Fruit fly (Drosophila melanogaster) whole organism, embryonic: ENCODE measurements around the gene Arp8.

Experiments
- Asciz ChIP-seq: fragments of 200-800 bp; sonication (Bioruptor generic); optimal IDR thresholded peaks from 2 replicates; lab custom pipeline; 2017; ENCODE audit warnings: missing biosample characterization, mild to moderate bottlenecking, missing genetic modification characterization, missing genetic modification reagents
- Blimp-1 ChIP-seq: fragments of 200-800 bp; sonication (Bioruptor generic); optimal IDR thresholded peaks from 3 replicates; lab custom pipeline; 2018; ENCODE audit warnings: missing biosample characterization, missing genetic modification characterization, mild to moderate bottlenecking, moderate library complexity, missing genetic modification reagents
- CG10543 ChIP-seq: fragments of 200-800 bp; sonication (Bioruptor generic); optimal IDR thresholded peaks from 3 replicates; lab custom pipeline; 2017; ENCODE audit warnings: missing biosample characterization, mild to moderate bottlenecking, missing genetic modification characterization, moderate library complexity
- CG11085 ChIP-seq: fragments of 200-800 bp; sonication (Bioruptor generic); IDR thresholded peaks from 2 replicates; pipeline ENCODE4 v1.3.6; 2022; ENCODE audit warnings: missing biosample characterization, missing genetic modification characterization
- CG11247 ChIP-seq: fragments of 200-800 bp; sonication (Bioruptor generic); IDR thresholded peaks from 2 replicates; pipeline ENCODE4 v1.3.6; 2022; ENCODE audit warnings: missing biosample characterization, missing genetic modification characterization
- CG11696 ChIP-seq: fragments of 200-800 bp; sonication (Bioruptor generic); IDR thresholded peaks from 2 replicates; pipeline ENCODE4 v1.3.6; 2022; ENCODE audit warnings: missing biosample characterization, missing genetic modification characterization
- CG15011 ChIP-seq: fragments of 200-800 bp; sonication (Bioruptor generic); optimal IDR thresholded peaks from 3 replicates; lab custom pipeline; 2018; ENCODE audit warnings: missing biosample characterization, mild to moderate bottlenecking, missing genetic modification characterization
- CG1647 ChIP-seq: fragments of 200-800 bp; sonication (Bioruptor generic); optimal IDR thresholded peaks from 3 replicates; lab custom pipeline; 2016; ENCODE audit warnings: missing biosample characterization, missing genetic modification characterization
- CG16863 ChIP-seq: fragments of 200-800 bp; sonication (Bioruptor generic); optimal IDR thresholded peaks from 3 replicates; lab custom pipeline; 2016; ENCODE audit warnings: missing biosample characterization, missing genetic modification characterization
- CG17186 ChIP-seq: fragments of 200-800 bp; sonication (Bioruptor generic); optimal IDR thresholded peaks from 3 replicates; lab custom pipeline; 2017; ENCODE audit warnings: missing biosample characterization, missing genetic modification reagents, missing genetic modification characterization
- CG18476 ChIP-seq: fragments of 200-800 bp; sonication (Bioruptor generic); optimal IDR thresholded peaks from 2 replicates; lab custom pipeline; 2016; ENCODE audit warnings: missing biosample characterization, mild to moderate bottlenecking, missing genetic modification characterization
- CG18599 ChIP-seq: fragments of 200-800 bp; sonication (Bioruptor generic); optimal IDR thresholded peaks from 3 replicates; lab custom pipeline; 2017; ENCODE audit warnings: missing biosample characterization, missing genetic modification characterization, mild to moderate bottlenecking, moderate library complexity, missing genetic modification reagents
- CG30403 ChIP-seq: fragments of 200-800 bp; sonication (Bioruptor generic); optimal IDR thresholded peaks from 3 replicates; lab custom pipeline; 2016; ENCODE audit warnings: missing biosample characterization, missing genetic modification characterization
- CG31365 ChIP-seq: fragments of 200-800 bp; sonication (Bioruptor generic); optimal IDR thresholded peaks from 2 replicates; lab custom pipeline; 2018; ENCODE audit warnings: missing biosample characterization, mild to moderate bottlenecking, missing genetic modification characterization
- CG3163 ChIP-seq: fragments of 200-800 bp; sonication (Bioruptor generic); optimal IDR thresholded peaks from 3 replicates; lab custom pipeline; 2016; ENCODE audit warnings: missing biosample characterization, missing genetic modification characterization
- CG4820 ChIP-seq: fragments of 200-800 bp; sonication (Bioruptor generic); optimal IDR thresholded peaks from 3 replicates; lab custom pipeline; 2016; ENCODE audit warnings: missing biosample characterization, missing genetic modification characterization
- CG5180 ChIP-seq: fragments of 200-800 bp; sonication (Bioruptor generic); optimal IDR thresholded peaks from 3 replicates; lab custom pipeline; 2017; ENCODE audit warnings: missing biosample characterization, missing genetic modification characterization, mild to moderate bottlenecking, moderate library complexity, missing genetic modification reagents
- CG6254 ChIP-seq: fragments of 200-800 bp; sonication (Bioruptor generic); optimal IDR thresholded peaks from 3 replicates; lab custom pipeline; 2017; ENCODE audit warnings: mild to moderate bottlenecking, missing biosample characterization, missing genetic modification reagents, missing genetic modification characterization
- CG6654 ChIP-seq: fragments of 200-800 bp; sonication (Bioruptor generic); optimal IDR thresholded peaks from 2 replicates; lab custom pipeline; 2017; ENCODE audit warnings: missing biosample characterization, mild to moderate bottlenecking, missing genetic modification characterization
- CG8944 ChIP-seq: fragments of 200-800 bp; sonication (Bioruptor generic); optimal IDR thresholded peaks from 3 replicates; lab custom pipeline; 2016; ENCODE audit warnings: missing biosample characterization, missing genetic modification characterization
- CG9437 ChIP-seq: fragments of 200-800 bp; sonication (Bioruptor generic); optimal IDR thresholded peaks from 2 replicates; lab custom pipeline; 2018; ENCODE audit warnings: missing biosample characterization, mild to moderate bottlenecking, missing genetic modification characterization
- Ravus ChIP-seq: fragments of 200-800 bp; sonication (Bioruptor generic); IDR thresholded peaks from 2 replicates; pipeline ENCODE4 v1.3.6; 2022; ENCODE audit warnings: missing biosample characterization, missing genetic modification characterization
- Stat92E ChIP-seq, 3 experiments: fragments of >200 bp in 2 of 3; fragments of 200-800 bp in 1 of 3; sonication (Bioruptor generic) in 1 of 3; optimal IDR thresholded peaks; 2 replicates each; lab custom pipeline; 2017 to 2019; ENCODE audit warnings: missing biosample characterization in 3 of 3, missing genetic modification characterization in 3 of 3, mild to moderate bottlenecking in 1 of 3, moderate library complexity in 1 of 3
- Xrp1 ChIP-seq: fragments of 200-800 bp; sonication (Bioruptor generic); IDR thresholded peaks from 2 replicates; pipeline ENCODE4 v1.3.6; 2022; ENCODE audit warnings: missing biosample characterization, missing genetic modification characterization
- YL-1 ChIP-seq: fragments of 200-800 bp; sonication (Bioruptor generic); optimal IDR thresholded peaks from 3 replicates; lab custom pipeline; 2017; ENCODE audit warnings: missing biosample characterization, mild to moderate bottlenecking, missing genetic modification characterization
- ab ChIP-seq: fragments of 200-800 bp; sonication (Bioruptor generic); optimal IDR thresholded peaks from 2 replicates; lab custom pipeline; 2016; ENCODE audit warnings: missing biosample characterization, missing genetic modification characterization
- bigmax ChIP-seq: fragments of 200-800 bp; sonication (Bioruptor generic); optimal IDR thresholded peaks from 2 replicates; lab custom pipeline; 2018; ENCODE audit warnings: missing biosample characterization, mild to moderate bottlenecking, missing genetic modification characterization
- cg ChIP-seq: fragments of 200-800 bp; sonication (Bioruptor generic); optimal IDR thresholded peaks from 3 replicates; lab custom pipeline; 2019; ENCODE audit warnings: missing biosample characterization, mild to moderate bottlenecking, missing genetic modification characterization, moderate library complexity
- dimm ChIP-seq: fragments of 200-800 bp; sonication (Bioruptor generic); IDR thresholded peaks from 2 replicates; pipeline ENCODE4 v1.3.6; 2022; ENCODE audit warnings: missing biosample characterization, missing genetic modification characterization
- dysf ChIP-seq: fragments of 200-800 bp; sonication (Bioruptor generic); IDR thresholded peaks from 3 replicates; pipeline ENCODE4 v1.3.6; 2022; ENCODE audit warnings: missing biosample characterization, missing genetic modification characterization
- eyg ChIP-seq: fragments of 200-800 bp; sonication (Bioruptor generic); optimal IDR thresholded peaks from 3 replicates; lab custom pipeline; 2016; ENCODE audit warnings: missing biosample characterization, missing genetic modification characterization
- gcm ChIP-seq: fragments of 200-800 bp; sonication (Bioruptor generic); optimal IDR thresholded peaks from 2 replicates; lab custom pipeline; 2019; ENCODE audit warnings: missing biosample characterization, mild to moderate bottlenecking, missing genetic modification characterization, moderate library complexity
- gro ChIP-seq: fragments of 200-800 bp; sonication (Bioruptor generic); optimal IDR thresholded peaks from 2 replicates; lab custom pipeline; 2016; ENCODE audit warnings: missing biosample characterization, missing genetic modification characterization
- ham ChIP-seq: fragments of 200-800 bp; sonication (Bioruptor generic); IDR thresholded peaks from 2 replicates; pipeline ENCODE4 v1.3.6; 2022; ENCODE audit warnings: missing biosample characterization, missing genetic modification characterization
- her ChIP-seq: fragments of 200-800 bp; sonication (Bioruptor generic); optimal IDR thresholded peaks from 2 replicates; lab custom pipeline; 2016; ENCODE audit warnings: missing biosample characterization, missing genetic modification characterization
- hth ChIP-seq: fragments of >200 bp; optimal IDR thresholded peaks from 2 replicates; lab custom pipeline; 2017; ENCODE audit warnings: inconsistent platforms
- insv ChIP-seq, 2 experiments: fragments of 200-800 bp; sonication (Bioruptor generic); optimal IDR thresholded peaks; 3 replicates each; lab custom pipeline; 2016 to 2018; ENCODE audit warnings: missing biosample characterization in 2 of 2, missing genetic modification characterization in 2 of 2
- jigr1 ChIP-seq: fragments of 200-800 bp; sonication (Bioruptor generic); IDR thresholded peaks from 3 replicates; pipeline ENCODE4 v1.3.6; 2022; ENCODE audit warnings: missing biosample characterization, missing genetic modification characterization
- mam ChIP-seq: fragments of 200-800 bp; sonication (Bioruptor generic); optimal IDR thresholded peaks from 3 replicates; lab custom pipeline; 2016; ENCODE audit warnings: missing biosample characterization, missing genetic modification characterization
- nmo ChIP-seq: fragments of 200-800 bp; sonication (Bioruptor generic); optimal IDR thresholded peaks from 2 replicates; lab custom pipeline; 2018; ENCODE audit warnings: missing biosample characterization, mild to moderate bottlenecking, missing genetic modification characterization, moderate library complexity
- oc ChIP-seq: fragments of 200-800 bp; sonication (Bioruptor generic); optimal IDR thresholded peaks from 2 replicates; lab custom pipeline; 2018; ENCODE audit warnings: missing biosample characterization, mild to moderate bottlenecking, missing genetic modification characterization, moderate library complexity
- onecut ChIP-seq: fragments of 200-800 bp; sonication (Bioruptor generic); IDR thresholded peaks from 2 replicates; pipeline ENCODE4 v1.3.6; 2022; ENCODE audit warnings: missing biosample characterization, missing genetic modification characterization
- otp ChIP-seq: fragments of 200-800 bp; sonication (Bioruptor generic); IDR thresholded peaks from 3 replicates; pipeline ENCODE4, ENCODE4 v1.3.6; 2022; ENCODE audit warnings: missing biosample characterization, missing genetic modification characterization
- row ChIP-seq: fragments of 200-800 bp; sonication (Bioruptor generic); IDR thresholded peaks from 3 replicates; pipeline ENCODE4 v1.3.6; 2022; ENCODE audit warnings: missing biosample characterization, missing genetic modification characterization
- shn ChIP-seq: fragments of 200-800 bp; sonication (Bioruptor generic); optimal IDR thresholded peaks from 3 replicates; lab custom pipeline; 2016; ENCODE audit warnings: missing biosample characterization, missing genetic modification characterization
- so ChIP-seq: fragments of 200-800 bp; sonication (Bioruptor generic); IDR thresholded peaks from 3 replicates; pipeline ENCODE4 v1.3.6; 2022; ENCODE audit warnings: missing biosample characterization, missing genetic modification characterization
- tap ChIP-seq: fragments of 200-800 bp; optimal IDR thresholded peaks from 3 replicates; lab custom pipeline; 2019; ENCODE audit warnings: missing biosample characterization, mild to moderate bottlenecking, missing genetic modification characterization, moderate library complexity

The Arp8 gene

DNA sequence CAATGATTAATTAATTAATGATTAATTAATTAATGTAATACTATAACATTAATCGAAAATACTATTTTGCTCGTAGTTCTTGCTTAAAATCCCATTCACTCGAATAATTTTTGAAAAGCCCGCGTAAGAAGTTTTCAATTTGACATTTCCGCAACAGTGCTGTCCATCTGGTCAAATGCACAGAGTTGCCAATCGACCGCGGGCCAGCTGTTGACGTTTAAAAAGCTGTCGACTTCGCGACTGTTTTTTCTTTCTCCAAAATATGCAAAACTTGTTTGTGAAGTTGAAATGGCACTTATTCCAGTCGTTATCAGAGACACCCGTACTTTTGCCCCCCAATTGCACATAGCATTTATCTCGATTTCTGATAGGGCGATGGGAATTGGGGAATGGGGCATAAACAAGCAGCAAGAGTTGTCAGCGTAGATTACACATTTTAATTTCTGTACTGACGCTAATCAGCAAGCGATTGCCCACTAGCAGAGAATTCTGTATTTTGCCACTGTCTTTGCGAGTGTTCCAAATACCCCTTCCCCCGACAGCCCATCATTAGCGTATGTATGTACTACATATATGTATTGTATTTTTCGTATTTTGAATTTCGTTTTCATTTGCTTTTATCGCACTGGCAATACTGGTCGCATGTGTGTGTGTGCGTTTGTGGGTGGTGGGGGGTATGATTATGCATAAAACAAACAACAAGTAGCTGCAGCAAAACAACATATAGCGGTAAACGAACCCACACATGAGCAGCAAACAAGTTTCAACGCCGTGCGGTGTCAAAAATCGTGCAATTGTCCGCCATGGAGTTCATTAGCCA is 3.9 kb downstream of the Arp8 start, which contains the start of gene Srx (continued):
- TF ChIP-seq CG10543 (peak; percentile 77), CG6654 (GFP tag; lab: Kevin White, UChicago) (no peak), nmo (peak; percentile 14), gro (peak; percentile 0), bigmax (GFP tag; lab: Kevin White, UChicago) (no peak), CG18476 (no peak), her (GFP tag; lab: Kevin White, UChicago) (no peak), shn (GFP tag; lab: Kevin White, UChicago) (peak; percentile 15), dimm (GFP tag; lab: Robert Waterston, UW) (no peak), insv (GFP tag; optimal IDR thresholded peaks at IDR 0.05; lab: Kevin White, UChicago) (peak in 1 of 2 experiments; percentile 4)

DNA sequence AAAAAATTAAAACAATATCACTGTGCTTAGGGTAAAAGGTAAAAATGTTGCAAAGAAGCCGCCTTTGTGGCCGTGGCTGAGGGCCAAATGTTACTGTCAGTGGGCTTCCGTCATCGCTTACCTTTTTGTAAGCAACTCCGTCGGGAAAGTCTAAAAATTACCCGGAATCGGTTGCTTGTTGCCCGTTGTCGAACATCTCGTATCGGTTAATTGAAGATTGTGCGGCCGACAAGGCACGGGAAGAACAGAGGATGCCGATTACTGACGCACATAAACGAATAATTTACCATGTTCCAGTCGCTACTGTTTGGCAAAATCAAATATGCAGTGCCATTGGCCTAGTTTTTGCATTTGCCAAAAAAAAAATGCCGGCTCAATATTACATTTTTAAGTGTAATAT is 4.6 kb downstream of the Arp8 start, which contains the start of gene Mco4:
TSS of gene Mco4 (minus strand) at position 101 of the 400 bp plus-strand sequence.
- no peak for TF ChIP-seq CG11085 (GFP tag; lab: Robert Waterston, UW)

DNA sequence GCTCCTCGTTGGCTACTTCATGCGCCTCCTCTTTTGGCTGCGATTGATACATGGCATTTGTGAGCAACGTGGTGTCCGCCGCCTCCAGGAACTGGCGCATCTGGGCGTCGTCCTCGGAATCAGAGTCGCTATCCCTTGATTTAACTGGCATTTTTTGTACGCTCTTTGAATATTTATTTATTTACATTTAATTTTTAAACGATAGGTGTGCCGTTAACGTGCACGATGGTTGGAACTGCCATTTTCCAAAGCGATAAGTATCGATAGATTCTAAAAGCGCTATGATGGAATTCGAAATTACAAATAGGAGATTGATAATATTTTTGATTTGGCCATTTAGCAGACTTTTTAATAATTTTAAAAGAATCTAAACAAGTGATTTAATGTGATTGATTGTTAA is 8.1 kb downstream of the Arp8 start, which contains the start of gene CG32554:
TSS of gene CG32554 (minus strand) at position 229 of the 400 bp plus-strand sequence.
- TF ChIP-seq CG15011 (GFP tag; lab: Kevin White, UChicago), result no peak
- TF ChIP-seq CG17186 (GFP tag; lab: Kevin White, UChicago), result peak; percentile 82
- no peak for TF ChIP-seq Ravus (GFP tag; lab: Robert Waterston, UW)
- TF ChIP-seq dysf (GFP tag; lab: Robert Waterston, UW), result no peak
- no peak for TF ChIP-seq eyg (GFP tag; lab: Kevin White, UChicago)
- no peak for TF ChIP-seq CG11696 (GFP tag; lab: Robert Waterston, UW)
- TF ChIP-seq oc (tag; lab: Kevin White, UChicago), result no peak
- TF ChIP-seq CG30403 (GFP tag; lab: Kevin White, UChicago), result no peak
- no peak for TF ChIP-seq gcm (GFP tag; lab: Kevin White, UChicago)
- TF ChIP-seq CG1647 (GFP tag; lab: Kevin White, UChicago), result no peak
- TF ChIP-seq CG9437 (GFP tag; lab: Kevin White, UChicago), result no peak
- no peak for TF ChIP-seq Xrp1 (GFP tag; lab: Robert Waterston, UW)
- TF ChIP-seq CG6254 (GFP tag; lab: Kevin White, UChicago), result no peak
- TF ChIP-seq mam (GFP tag; lab: Kevin White, UChicago), result no peak
- TF ChIP-seq tap (tag; lab: Kevin White, UChicago), result no peak
- TF ChIP-seq CG16863 (GFP tag; lab: Kevin White, UChicago), result no peak
- no peak for TF ChIP-seq cg (GFP tag; lab: Kevin White, UChicago)
- TF ChIP-seq CG11085 (GFP tag; lab: Robert Waterston, UW), result no peak
- TF ChIP-seq CG11247 (GFP tag; lab: Robert Waterston, UW), result no peak
- TF ChIP-seq CG8944 (GFP tag; lab: Kevin White, UChicago), result no peak
- no peak for TF ChIP-seq so (GFP tag; lab: Robert Waterston, UW)
- no peak for TF ChIP-seq CG4820 (GFP tag; lab: Kevin White, UChicago)
- TF ChIP-seq otp, result no peak
- no peak for TF ChIP-seq onecut (GFP tag; lab: Robert Waterston, UW)
- no peak for TF ChIP-seq CG5180 (GFP tag; lab: Kevin White, UChicago)
- TF ChIP-seq Stat92E (GFP tag; optimal IDR thresholded peaks at IDR 0.05; lab: Kevin White, UChicago), result no peak
- no peak for TF ChIP-seq CG3163 (GFP tag; lab: Kevin White, UChicago)
- no peak for TF ChIP-seq YL-1 (GFP tag; lab: Kevin White, UChicago)
- TF ChIP-seq ham, result no peak
- TF ChIP-seq ab (GFP tag; lab: Kevin White, UChicago), result no peak
- TF ChIP-seq CG18599 (GFP tag; lab: Kevin White, UChicago), result no peak
- no peak for TF ChIP-seq hth (lab: Kevin White, UChicago)
- no peak for TF ChIP-seq jigr1 (GFP tag; lab: Robert Waterston, UW)
- TF ChIP-seq Blimp-1 (GFP tag; lab: Kevin White, UChicago), result no peak
- TF ChIP-seq Asciz, result no peak
- peak; percentile 21; the same call in 1 of the 3 replicates for TF ChIP-seq row (GFP tag; lab: Robert Waterston, UW)
- TF ChIP-seq CG31365 (tag; lab: Kevin White, UChicago), result no peak
